Fruit fly (Drosophila melanogaster) whole organism, prepupa: ENCODE data around the gene CG3841.

ENCODE experiments used
- CG7368 ChIP-seq: fragments of 200-800 bp; sonication (Bioruptor generic); optimal IDR thresholded peaks from 3 replicates; lab custom pipeline; 2016; ENCODE audit warnings: missing biosample characterization, missing genetic modification characterization
- acj6 ChIP-seq: fragments of 200-800 bp; sonication (Bioruptor generic); optimal IDR thresholded peaks from 3 replicates; lab custom pipeline; 2016; ENCODE audit warnings: missing biosample characterization, missing genetic modification characterization
- esn ChIP-seq: fragments of 200-800 bp; sonication (Bioruptor generic); optimal IDR thresholded peaks from 2 replicates; lab custom pipeline; 2016; ENCODE audit warnings: missing biosample characterization, mild to moderate bottlenecking, missing genetic modification characterization, moderate library complexity

DNA sequence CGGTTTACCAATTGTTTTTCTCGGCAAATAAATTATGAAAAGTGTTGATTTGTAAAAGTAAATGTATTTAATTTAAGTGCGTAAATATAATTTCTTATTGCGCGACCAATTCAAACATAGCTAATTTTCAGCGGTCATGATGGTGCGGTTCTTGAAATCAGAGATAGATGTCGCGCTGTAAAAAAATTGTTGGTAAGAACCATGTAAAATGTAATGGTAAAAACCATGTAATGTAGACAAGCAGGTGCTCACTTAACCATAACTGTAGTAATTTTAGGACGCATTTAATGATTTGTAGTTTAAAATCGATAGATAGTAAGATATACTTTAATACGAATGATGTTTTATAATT lies 23.4 kb downstream of the CG3841 start:
- no peak for TF ChIP-seq esn (GFP tag; lab: Kevin White, UChicago)
- no peak for TF ChIP-seq acj6 (GFP tag; lab: Kevin White, UChicago)
- TF ChIP-seq CG7368: no peak
